Fruit fly (Drosophila melanogaster) whole organism, embryonic: ENCODE results near the gene SPH93.
A peak's percentile ranks its signal among the peaks of the same experiment; 100 is the strongest.

Source experiments
- Abd-B ChIP-seq: fragments of 200-800 bp; sonication (Bioruptor generic); optimal IDR thresholded peaks from 2 replicates; lab custom pipeline; 2018; ENCODE audit warnings: missing biosample characterization, mild to moderate bottlenecking, missing genetic modification characterization, moderate library complexity
- CG10366 ChIP-seq: fragments of 200-800 bp; sonication (Bioruptor generic); IDR thresholded peaks from 2 replicates; pipeline ENCODE4 v1.3.6; 2022; ENCODE audit warnings: missing biosample characterization, missing genetic modification characterization
- CG10431 ChIP-seq: fragments of 200-800 bp; sonication (Bioruptor generic); optimal IDR thresholded peaks from 3 replicates; lab custom pipeline; 2018; ENCODE audit warnings: missing biosample characterization, mild to moderate bottlenecking, missing genetic modification characterization
- CG11504 ChIP-seq: fragments of 200-800 bp; sonication (Bioruptor generic); optimal IDR thresholded peaks from 3 replicates; lab custom pipeline; 2019; ENCODE audit warnings: missing biosample characterization, mild to moderate bottlenecking, missing genetic modification characterization, moderate library complexity
- CG11723 ChIP-seq: fragments of 200-800 bp; sonication (Bioruptor generic); optimal IDR thresholded peaks from 2 replicates; lab custom pipeline; 2017; ENCODE audit warnings: missing biosample characterization, mild to moderate bottlenecking, missing genetic modification characterization
- CG12071 ChIP-seq: fragments of 200-800 bp; sonication (Bioruptor generic); optimal IDR thresholded peaks from 3 replicates; lab custom pipeline; 2018; ENCODE audit warnings: missing biosample characterization, mild to moderate bottlenecking, missing genetic modification characterization
- CG12299 ChIP-seq: fragments of 200-800 bp; sonication (Bioruptor generic); optimal IDR thresholded peaks from 2 replicates; lab custom pipeline; 2018; ENCODE audit warnings: missing biosample characterization, mild to moderate bottlenecking, missing genetic modification characterization
- CG15269 ChIP-seq: fragments of 200-800 bp; sonication (Bioruptor generic); optimal IDR thresholded peaks from 2 replicates; lab custom pipeline; 2018; ENCODE audit warnings: missing biosample characterization, mild to moderate bottlenecking, missing genetic modification characterization, moderate library complexity
- CG1602 ChIP-seq: fragments of 200-800 bp; sonication (Bioruptor generic); optimal IDR thresholded peaks from 3 replicates; lab custom pipeline; 2016; ENCODE audit warnings: missing biosample characterization, missing genetic modification characterization
- CG16815 ChIP-seq: fragments of 200-800 bp; sonication (Bioruptor generic); optimal IDR thresholded peaks from 3 replicates; lab custom pipeline; 2017; ENCODE audit warnings: missing biosample characterization, mild to moderate bottlenecking, missing genetic modification characterization
- CG16863 ChIP-seq: fragments of 200-800 bp; sonication (Bioruptor generic); optimal IDR thresholded peaks from 3 replicates; lab custom pipeline; 2016; ENCODE audit warnings: missing biosample characterization, missing genetic modification characterization
- CG18011 ChIP-seq: fragments of 200-800 bp; sonication (Bioruptor generic); optimal IDR thresholded peaks from 2 replicates; lab custom pipeline; 2017; ENCODE audit warnings: missing biosample characterization, missing genetic modification characterization, mild to moderate bottlenecking, moderate library complexity, missing genotype
- CG18262 ChIP-seq: fragments of 200-800 bp; optimal IDR thresholded peaks from 3 replicates; lab custom pipeline; 2019; ENCODE audit warnings: missing biosample characterization, mild to moderate bottlenecking, missing genetic modification characterization, moderate library complexity
- CG2678 ChIP-seq: fragments of 200-800 bp; sonication (Bioruptor generic); optimal IDR thresholded peaks from 3 replicates; lab custom pipeline; 2019; ENCODE audit warnings: missing biosample characterization, mild to moderate bottlenecking, missing genetic modification characterization, moderate library complexity
- CG2712 ChIP-seq: fragments of 200-800 bp; optimal IDR thresholded peaks from 3 replicates; lab custom pipeline; 2019; ENCODE audit warnings: missing biosample characterization, mild to moderate bottlenecking, missing genetic modification characterization, moderate library complexity
- CG2875 ChIP-seq: fragments of 200-800 bp; sonication (Bioruptor generic); optimal IDR thresholded peaks from 2 replicates; lab custom pipeline; 2017; ENCODE audit warnings: missing biosample characterization, mild to moderate bottlenecking, missing genetic modification characterization, missing genetic modification reagents
- CG31365 ChIP-seq: fragments of 200-800 bp; sonication (Bioruptor generic); optimal IDR thresholded peaks from 2 replicates; lab custom pipeline; 2018; ENCODE audit warnings: missing biosample characterization, mild to moderate bottlenecking, missing genetic modification characterization
- CG31441 ChIP-seq: fragments of 200-800 bp; sonication (Bioruptor generic); IDR thresholded peaks from 2 replicates; pipeline ENCODE4 v1.3.6; 2022; ENCODE audit warnings: missing biosample characterization, missing genetic modification characterization
- CG32772 ChIP-seq: fragments of 200-800 bp; sonication (Bioruptor generic); IDR thresholded peaks from 2 replicates; pipeline ENCODE4 v1.3.6; 2022; ENCODE audit warnings: missing biosample characterization, missing genetic modification characterization
- CG5953 ChIP-seq: fragments of 200-800 bp; sonication (Bioruptor generic); IDR thresholded peaks from 2 replicates; pipeline ENCODE4 v1.3.6; 2022; ENCODE audit warnings: missing biosample characterization, missing genetic modification characterization
- CG7786 ChIP-seq: fragments of 200-800 bp; sonication (Bioruptor generic); optimal IDR thresholded peaks from 2 replicates; lab custom pipeline; 2016; ENCODE audit warnings: missing biosample characterization, missing genetic modification characterization
- Dbx ChIP-seq: fragments of 200-800 bp; sonication (Bioruptor generic); IDR thresholded peaks from 3 replicates; pipeline ENCODE4 v1.3.6; 2022; ENCODE audit warnings: missing biosample characterization, missing genetic modification characterization
- Dip3 ChIP-seq: fragments of 200-800 bp; sonication (Bioruptor generic); optimal IDR thresholded peaks from 3 replicates; lab custom pipeline; 2016; ENCODE audit warnings: missing biosample characterization, missing genetic modification characterization
- Fer3 ChIP-seq: fragments of 200-800 bp; sonication (Bioruptor generic); optimal IDR thresholded peaks from 2 replicates; lab custom pipeline; 2018; ENCODE audit warnings: missing biosample characterization, mild to moderate bottlenecking, missing genetic modification characterization, moderate library complexity
- HmgD ChIP-seq: fragments of 200-800 bp; sonication (Bioruptor generic); optimal IDR thresholded peaks from 3 replicates; lab custom pipeline; 2016; ENCODE audit warnings: missing biosample characterization, missing genetic modification characterization
- Mrtf ChIP-seq: fragments of 200-800 bp; sonication (Bioruptor generic); IDR thresholded peaks from 3 replicates; pipeline ENCODE4 v1.3.6; 2022; ENCODE audit warnings: missing biosample characterization, missing genetic modification characterization
- Oaz ChIP-seq: fragments of 200-800 bp; sonication (Bioruptor generic); IDR thresholded peaks from 2 replicates; pipeline ENCODE4 v1.3.6; 2022; ENCODE audit warnings: missing biosample characterization, missing genetic modification characterization
- Pdp1 ChIP-seq, 2 experiments: fragments of 200-800 bp; sonication (Bioruptor generic); optimal IDR thresholded peaks; 3 replicates each; lab custom pipeline; 2016; ENCODE audit warnings: missing biosample characterization in 2 of 2, missing genetic modification characterization in 2 of 2, mild to moderate bottlenecking in 1 of 2, moderate library complexity in 1 of 2
- Sox102F ChIP-seq: fragments of 200-800 bp; sonication (Bioruptor generic); optimal IDR thresholded peaks from 2 replicates; lab custom pipeline; 2018; ENCODE audit warnings: missing biosample characterization, mild to moderate bottlenecking, missing genetic modification characterization, moderate library complexity
- Sry-δ ChIP-seq: fragments of 200-800 bp; sonication (Bioruptor generic); optimal IDR thresholded peaks from 2 replicates; lab custom pipeline; 2016; ENCODE audit warnings: missing biosample characterization, missing genetic modification characterization
- caup ChIP-seq: fragments of 200-800 bp; sonication (Bioruptor generic); optimal IDR thresholded peaks from 3 replicates; lab custom pipeline; 2017; ENCODE audit warnings: missing biosample characterization, mild to moderate bottlenecking, missing genetic modification characterization, moderate library complexity; ENCODE audit not compliant: severe bottlenecking
- dmrt99B ChIP-seq: fragments of 200-800 bp; sonication (Bioruptor generic); optimal IDR thresholded peaks from 2 replicates; lab custom pipeline; 2018; ENCODE audit warnings: missing biosample characterization, mild to moderate bottlenecking, missing genetic modification characterization, moderate library complexity
- en ChIP-seq: fragments of 200-800 bp; sonication (Bioruptor generic); optimal IDR thresholded peaks from 2 replicates; lab custom pipeline; 2016; ENCODE audit warnings: missing biosample characterization, missing genetic modification characterization
- eve ChIP-seq, 2 experiments: fragments of >200 bp; optimal IDR thresholded peaks; 2 replicates each; lab custom pipeline; 2017; ENCODE audit warnings: missing biosample characterization in 2 of 2, missing genetic modification characterization in 2 of 2
- ewg ChIP-seq: fragments of 200-800 bp; sonication (Bioruptor generic); optimal IDR thresholded peaks from 3 replicates; lab custom pipeline; 2017; ENCODE audit warnings: mild to moderate bottlenecking, missing biosample characterization, missing genetic modification reagents, missing genetic modification characterization
- grau ChIP-seq: fragments of 200-800 bp; optimal IDR thresholded peaks from 3 replicates; lab custom pipeline; 2019; ENCODE audit warnings: missing biosample characterization, mild to moderate bottlenecking, missing genetic modification characterization, moderate library complexity
- grn ChIP-seq: fragments of 200-800 bp; sonication (Bioruptor generic); optimal IDR thresholded peaks from 3 replicates; lab custom pipeline; 2017; ENCODE audit warnings: missing biosample characterization, missing genetic modification characterization
- ind ChIP-seq: fragments of 200-800 bp; sonication (Bioruptor generic); optimal IDR thresholded peaks from 3 replicates; lab custom pipeline; 2016; ENCODE audit warnings: missing biosample characterization, missing genetic modification characterization
- jing ChIP-seq: fragments of 200-800 bp; sonication (Bioruptor generic); optimal IDR thresholded peaks from 2 replicates; lab custom pipeline; 2018; ENCODE audit warnings: missing biosample characterization, mild to moderate bottlenecking, missing genetic modification characterization
- ken ChIP-seq: fragments of 200-800 bp; sonication (Bioruptor generic); IDR thresholded peaks from 3 replicates; pipeline ENCODE4 v1.3.6; 2022; ENCODE audit warnings: missing biosample characterization, missing genetic modification characterization
- lbe ChIP-seq: fragments of 200-800 bp; sonication (Bioruptor generic); optimal IDR thresholded peaks from 2 replicates; lab custom pipeline; 2016; ENCODE audit warnings: missing biosample characterization, mild to moderate bottlenecking, missing genetic modification characterization
- nau ChIP-seq: fragments of 200-800 bp; sonication (Bioruptor generic); optimal IDR thresholded peaks from 3 replicates; lab custom pipeline; 2017; ENCODE audit warnings: missing biosample characterization, mild to moderate bottlenecking, missing genetic modification characterization, missing genetic modification reagents
- p53 ChIP-seq: fragments of 200-800 bp; sonication (Bioruptor generic); optimal IDR thresholded peaks from 2 replicates; lab custom pipeline; 2016; ENCODE audit warnings: missing biosample characterization, missing genetic modification characterization
- peb ChIP-seq: fragments of 200-800 bp; sonication (Bioruptor generic); IDR thresholded peaks from 2 replicates; pipeline ENCODE4 v1.3.6; 2022; ENCODE audit warnings: missing biosample characterization, missing genetic modification characterization
- pum ChIP-seq: fragments of 200-800 bp; sonication (Bioruptor generic); optimal IDR thresholded peaks from 2 replicates; lab custom pipeline; 2016; ENCODE audit warnings: missing biosample characterization, missing genetic modification characterization
- sens ChIP-seq: fragments of 200-800 bp; sonication (Bioruptor generic); peaks from one replicate; lab custom pipeline; 2016; ENCODE audit warnings: missing biosample characterization, missing genetic modification characterization
- slbo ChIP-seq: fragments of 200-800 bp; sonication (Bioruptor generic); IDR thresholded peaks from 2 replicates; pipeline ENCODE4 v1.3.6; 2022; ENCODE audit warnings: missing biosample characterization, missing genetic modification characterization
- ttk ChIP-seq: fragments of 200-800 bp; sonication (Bioruptor generic); IDR thresholded peaks from 2 replicates; pipeline ENCODE4 v2.1.2; 2022; ENCODE audit warnings: missing biosample characterization, missing genetic modification characterization

The SPH93 gene

DNA sequence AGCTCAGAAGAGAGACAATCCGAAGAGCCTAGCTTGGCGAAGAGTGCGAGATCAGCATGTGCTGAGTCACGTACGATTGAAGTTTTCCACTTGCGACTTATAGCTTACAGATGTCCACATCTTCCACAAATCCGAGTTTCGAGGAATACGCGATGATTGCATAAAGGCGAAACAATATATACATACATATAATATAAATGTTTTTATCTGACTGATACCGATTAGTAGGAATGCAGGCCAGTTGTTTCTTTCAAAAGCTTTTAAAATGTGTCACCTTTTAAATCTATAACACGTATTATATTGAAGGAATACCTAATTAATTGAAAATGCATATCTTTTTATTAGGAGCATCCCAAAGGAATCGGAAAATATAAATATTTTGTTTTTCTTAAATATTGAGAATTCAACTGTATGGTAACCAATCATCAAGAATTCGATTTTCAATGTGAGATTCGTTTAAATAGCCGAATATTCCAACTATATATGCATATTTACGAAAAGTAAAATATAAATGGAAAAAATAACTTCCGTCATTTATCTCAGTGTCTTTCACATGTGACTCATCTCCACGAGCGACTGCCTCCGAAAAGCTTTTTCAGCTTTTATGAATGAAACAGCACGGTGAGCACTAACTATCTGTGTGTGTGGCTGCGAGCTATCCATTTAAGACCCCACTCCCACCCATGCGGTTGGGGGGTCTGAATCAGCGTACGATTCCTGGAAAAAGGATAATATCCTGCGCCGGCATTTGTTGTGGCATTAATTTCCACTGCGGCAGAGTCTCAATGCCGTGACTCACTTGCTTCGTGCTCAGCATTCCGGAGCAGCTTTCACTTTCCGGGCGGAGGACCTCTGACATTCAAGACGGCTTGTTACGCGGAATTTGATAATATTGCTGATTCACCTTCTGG is 5.0 kb downstream of the SPH93 start (continued):
- TF ChIP-seq Sox102F (GFP tag; lab: Kevin White, UChicago) (peak; percentile 82), CG10431 (GFP tag; lab: Kevin White, UChicago) (no peak), CG5953 (0 out of 2 replicates have a peak, but pooled peaks have one; percentile 46), CG1602 (GFP tag; lab: Kevin White, UChicago) (peak; percentile 24), ken (GFP tag; lab: Robert Waterston, UW) (peak; percentile 46; the same call in 1 of the 3 replicates), CG11504 (tag; lab: Kevin White, UChicago) (peak; percentile 80), ewg (GFP tag; lab: Kevin White, UChicago) (peak; percentile 28), CG31441 (GFP tag; lab: Robert Waterston, UW) (peak; percentile 73), CG16815 (GFP tag; lab: Kevin White, UChicago) (no peak), CG15269 (tag; lab: Kevin White, UChicago) (peak; percentile 75), Oaz (GFP tag; lab: Robert Waterston, UW) (peak; percentile 34), HmgD (GFP tag; lab: Kevin White, UChicago) (no peak), Sry-δ (GFP tag; lab: Kevin White, UChicago) (peak; percentile 2), ttk (GFP tag; lab: Robert Waterston, UW) (no peak), jing (GFP tag; lab: Kevin White, UChicago) (no peak), Dip3 (GFP tag; lab: Kevin White, UChicago) (peak; percentile 46), CG16863 (GFP tag; lab: Kevin White, UChicago) (no peak), dmrt99B (tag; lab: Kevin White, UChicago) (peak; percentile 73), CG12071 (peak; percentile 35), Fer3 (tag; lab: Kevin White, UChicago) (peak; percentile 66), Pdp1 (GFP tag; optimal IDR thresholded peaks at IDR 0.05; lab: Kevin White, UChicago) (peak; percentile 9 to 53), peb (no peak), CG10366 (GFP tag; lab: Robert Waterston, UW) (peak; percentile 23; the same call in 1 of the 2 replicates), ind (GFP tag; lab: Kevin White, UChicago) (peak; percentile 43), Abd-B (GFP tag; lab: Kevin White, UChicago) (peak; percentile 2), CG2678 (tag; lab: Kevin White, UChicago) (peak; percentile 81), grn (GFP tag; lab: Kevin White, UChicago) (no peak), CG18262 (peak; percentile 70), eve (GFP tag; optimal IDR thresholded peaks at IDR 0.05; lab: Kevin White, UChicago) (peak in 1 of 2 experiments; percentile 74), CG12299 (peak; percentile 38), lbe (GFP tag; lab: Kevin White, UChicago) (peak; percentile 60), p53 (no peak), nau (peak; percentile 60), CG32772 (GFP tag; lab: Robert Waterston, UW) (no peak), grau (tag; lab: Kevin White, UChicago) (peak; percentile 66), CG2875 (GFP tag; lab: Kevin White, UChicago) (peak; percentile 53), CG2712 (tag; lab: Kevin White, UChicago) (peak; percentile 72), Dbx (0 out of 3 replicates have a peak, but pooled peaks have one; percentile 52), CG7786 (GFP tag; lab: Kevin White, UChicago) (peak; percentile 1), en (GFP tag; lab: Kevin White, UChicago) (peak; percentile 15), CG31365 (tag; lab: Kevin White, UChicago) (peak; percentile 7), CG11723 (peak; percentile 20), Mrtf (GFP tag; lab: Robert Waterston, UW) (no peak), caup (GFP tag; lab: Kevin White, UChicago) (peak; percentile 73), sens (peak; percentile 90), pum (GFP tag; lab: Kevin White, UChicago) (peak; percentile 5), CG18011 (GFP tag; lab: Kevin White, UChicago) (peak; percentile 51), slbo (GFP tag; lab: Robert Waterston, UW) (peak; percentile 63)
